Fruit fly (Drosophila melanogaster) Kc167 (cell line): ENCODE measurements around the gene neo.

Experiments used
- Myc ChIP-seq: fragments of >200 bp; optimal IDR thresholded peaks from 2 replicates; lab custom pipeline; 2017; ENCODE audit warnings: missing external identifiers
- Sin3A ChIP-seq: fragments of >200 bp; optimal IDR thresholded peaks from 2 replicates; lab custom pipeline; 2018; ENCODE audit warnings: missing external identifiers
- h ChIP-seq: fragments of >200 bp; optimal IDR thresholded peaks from 3 replicates; lab custom pipeline; 2018; ENCODE audit warnings: missing external identifiers
- insv ChIP-seq: fragments of >200 bp; optimal IDR thresholded peaks from 3 replicates; lab custom pipeline; 2018; ENCODE audit warnings: missing external identifiers
- psq ChIP-seq: fragments of >200 bp; optimal IDR thresholded peaks from 2 replicates; lab custom pipeline; 2017; ENCODE audit warnings: missing external identifiers
- ttk ChIP-seq: sonication (Bioruptor generic); optimal IDR thresholded peaks from 2 replicates; lab custom pipeline; 2017; ENCODE audit warnings: missing external identifiers

neo gene

dm6 chr3R:29818434-29819268, at the start of gene neo:
Gene neo (plus strand): TSS chr3R:29819131.
- TF ChIP-seq h (lab: Kevin White, UChicago) (no peak), ttk (lab: Kevin White, UChicago) (no peak), insv (lab: Kevin White, UChicago) (no peak), Sin3A (no peak), psq (lab: Kevin White, UChicago) (no peak)

dm6 chr3R:29770930-29771329, 48.0 kb upstream of the neo start:
- TF ChIP-seq h (lab: Kevin White, UChicago) (no peak), insv (lab: Kevin White, UChicago) (no peak), Sin3A (no peak), Myc (lab: Kevin White, UChicago) (no peak), psq (lab: Kevin White, UChicago) (no peak), ttk (lab: Kevin White, UChicago) (no peak)

DNA sequence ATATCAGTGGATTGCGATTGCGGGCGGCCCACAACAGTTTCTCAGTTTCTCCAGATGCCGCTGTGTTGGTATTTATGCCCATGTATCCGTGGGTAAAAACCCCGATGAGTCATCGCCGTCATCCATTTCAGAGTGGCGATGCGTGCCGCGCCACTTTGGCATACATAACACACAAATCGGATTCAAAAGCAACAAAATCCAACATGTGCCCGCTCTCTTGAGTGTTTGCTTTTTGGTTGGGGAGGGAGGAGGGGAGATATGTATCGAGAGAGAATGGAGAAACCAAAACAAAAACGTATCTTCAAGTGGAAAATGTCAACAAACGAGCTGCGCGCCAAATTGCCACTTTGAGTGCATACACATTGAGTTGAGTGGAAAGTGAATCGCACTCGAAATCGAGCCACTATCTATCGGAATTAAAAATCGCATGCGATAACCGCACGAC, 47.3 kb upstream of the neo start:
- TF ChIP-seq Myc (lab: Kevin White, UChicago) (no peak), Sin3A (no peak), insv (lab: Kevin White, UChicago) (no peak), h (lab: Kevin White, UChicago) (no peak), psq (lab: Kevin White, UChicago) (no peak), ttk (lab: Kevin White, UChicago) (no peak)

DNA sequence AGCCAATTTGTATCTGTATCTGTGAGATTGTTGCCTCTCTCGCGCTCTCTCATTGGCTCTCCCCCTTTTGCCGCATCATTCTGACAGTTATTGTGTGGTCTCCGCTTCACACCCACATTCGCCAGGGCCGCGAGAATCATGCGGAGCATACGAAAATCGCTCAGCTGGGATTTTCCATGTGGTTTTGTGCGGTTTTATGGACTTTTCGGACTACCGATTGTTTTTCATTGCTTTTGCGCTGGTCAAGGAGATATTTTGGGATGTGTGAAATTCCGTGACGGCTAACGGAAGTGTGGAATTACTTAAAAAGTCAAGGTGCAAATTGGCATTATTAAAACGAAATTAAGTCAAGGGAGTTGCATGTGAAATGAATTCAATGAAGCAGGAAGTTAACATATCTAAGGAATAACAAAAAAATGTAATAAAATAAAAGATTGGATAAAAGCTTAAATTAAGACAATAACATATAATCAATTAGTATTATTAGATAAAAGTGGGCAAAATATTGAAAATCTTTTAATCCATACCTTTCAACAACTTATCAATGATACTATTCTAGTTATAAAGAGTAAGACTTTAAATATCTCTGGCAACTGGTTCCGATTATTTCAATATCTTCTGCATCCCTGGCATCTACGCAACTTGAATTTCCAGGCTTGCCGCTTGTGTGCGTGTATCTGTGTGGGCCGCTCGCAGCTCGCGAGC, 46.7 kb upstream of the neo start:
- TF ChIP-seq psq (lab: Kevin White, UChicago), result peak; percentile 99
- no peak for TF ChIP-seq Myc (lab: Kevin White, UChicago)

DNA sequence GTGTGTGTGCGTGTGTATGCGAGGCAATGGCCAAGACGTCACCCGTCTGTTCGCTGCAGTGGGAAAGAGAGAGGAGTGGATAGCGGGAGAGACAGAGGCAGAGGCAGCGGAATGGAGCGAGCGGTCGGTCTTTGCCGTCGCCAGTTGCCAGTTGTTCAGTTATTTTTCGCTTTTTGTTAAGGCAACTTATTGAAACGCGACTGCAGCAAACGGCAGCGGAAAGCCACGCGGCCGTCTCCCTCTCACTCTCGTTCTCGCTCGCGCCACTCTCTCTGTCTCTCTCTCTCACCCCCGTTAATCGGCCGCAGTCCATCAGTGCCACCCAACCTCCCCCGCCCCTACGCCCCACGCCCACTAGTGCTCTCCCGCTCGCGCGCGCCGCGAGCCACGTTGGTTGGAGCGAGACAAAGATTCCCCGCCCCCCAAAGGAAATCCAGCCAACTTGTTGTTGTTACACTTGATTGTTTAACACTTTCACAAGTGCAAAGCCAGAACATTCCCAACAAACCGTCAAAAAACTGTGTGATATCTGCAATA, 46.1 kb upstream of the neo start:
- TF ChIP-seq insv (lab: Kevin White, UChicago) (no peak), psq (lab: Kevin White, UChicago) (no peak), h (lab: Kevin White, UChicago) (no peak), Myc (lab: Kevin White, UChicago) (no peak), ttk (lab: Kevin White, UChicago) (no peak), Sin3A (no peak)

dm6 chr3R:29773833-29774324, 45.1 kb upstream of the neo start:
- peak; percentile 61 for TF ChIP-seq psq (lab: Kevin White, UChicago)
- TF ChIP-seq Sin3A, result no peak

DNA sequence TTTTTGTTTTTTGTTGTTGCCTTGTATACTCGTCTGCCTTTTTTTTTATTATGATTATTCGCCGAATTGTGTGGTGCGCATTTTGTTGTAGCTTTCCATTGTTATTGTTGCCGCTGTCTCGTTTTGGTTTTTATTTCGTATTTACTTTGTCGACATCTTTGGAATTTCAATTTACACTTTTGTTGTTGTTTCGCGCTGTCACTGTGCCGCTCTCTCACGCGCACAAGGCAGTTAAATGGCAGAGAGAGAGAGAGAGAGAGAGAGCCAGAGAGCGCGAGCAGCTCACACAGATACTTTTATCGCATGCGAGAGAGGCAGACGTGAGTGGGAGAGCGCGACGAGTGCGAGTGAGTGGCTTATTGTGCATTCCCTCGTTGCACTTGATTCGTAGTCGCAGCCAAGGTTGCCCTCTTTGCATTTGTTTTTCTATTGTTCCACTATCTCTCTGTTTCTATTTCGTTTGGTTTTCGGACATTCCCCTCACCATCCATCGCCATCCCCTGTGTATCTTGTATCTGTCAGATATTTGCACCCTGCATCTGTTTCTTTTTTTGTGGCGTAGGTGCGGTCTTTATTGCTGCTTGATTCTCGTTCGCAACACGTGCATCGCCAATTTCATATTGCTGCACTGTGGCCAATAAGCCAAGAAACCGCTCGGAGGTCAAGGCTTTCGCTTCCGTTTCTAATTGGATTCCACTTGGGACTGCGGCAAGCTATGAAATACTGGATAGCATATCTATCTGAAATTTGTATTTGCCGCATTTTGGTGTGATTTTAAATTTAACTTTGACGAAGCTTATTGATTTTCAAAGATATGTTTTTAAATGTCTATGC, 44.4 kb upstream of the neo start:
- TF ChIP-seq Myc (lab: Kevin White, UChicago) (no peak), h (lab: Kevin White, UChicago) (no peak), Sin3A (no peak), psq (lab: Kevin White, UChicago) (no peak), ttk (lab: Kevin White, UChicago) (no peak), insv (lab: Kevin White, UChicago) (no peak)

dm6 chr3R:29775755-29776686, 42.9 kb upstream of the neo start:
- no peak for TF ChIP-seq psq (lab: Kevin White, UChicago)
- TF ChIP-seq h (lab: Kevin White, UChicago), result no peak
- no peak for TF ChIP-seq Sin3A
- no peak for TF ChIP-seq ttk (lab: Kevin White, UChicago)
- TF ChIP-seq Myc (lab: Kevin White, UChicago), result no peak
- TF ChIP-seq insv (lab: Kevin White, UChicago), result no peak

DNA sequence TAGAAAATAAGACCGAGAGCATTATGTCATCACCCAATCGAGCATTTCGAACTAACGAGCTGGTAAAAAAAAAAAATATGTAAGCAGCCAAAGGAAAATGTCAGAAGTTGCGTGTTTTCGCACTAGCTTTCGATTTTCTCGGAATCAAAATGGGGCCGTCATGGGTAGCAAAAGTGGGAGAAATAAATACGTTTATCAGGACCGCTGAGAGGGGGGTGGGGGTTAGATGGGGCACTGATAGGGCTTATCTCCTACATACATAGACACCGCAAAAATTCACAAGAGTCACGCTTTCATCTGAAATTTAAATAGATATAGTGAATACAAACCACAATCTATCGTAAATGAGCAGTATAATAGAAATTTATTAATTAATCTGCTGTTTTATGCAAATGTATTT, 41.7 kb upstream of the neo start:
- no peak for TF ChIP-seq psq (lab: Kevin White, UChicago)
- TF ChIP-seq Sin3A, result no peak
- no peak for TF ChIP-seq h (lab: Kevin White, UChicago)
- no peak for TF ChIP-seq Myc (lab: Kevin White, UChicago)
- TF ChIP-seq insv (lab: Kevin White, UChicago), result no peak
- no peak for TF ChIP-seq ttk (lab: Kevin White, UChicago)
